Worm (Caenorhabditis elegans) whole organism, midembryonic: ENCODE data around the gene F57G9.3.

Source experiments
- T22C8.4 ChIP-seq: fragments of 200-800 bp; sonication (Bioruptor generic); IDR thresholded peaks from 2 replicates; pipeline ENCODE4 v1.3.6; 2022; ENCODE audit warnings: missing genetic modification characterization, missing compliant biosample characterization
- cog-1 ChIP-seq: sonication (generic microtip); optimal IDR thresholded peaks from 2 replicates; lab custom pipeline; 2016; ENCODE audit warnings: missing genetic modification characterization, missing compliant biosample characterization
- flt-1 ChIP-seq: fragments of 200-800 bp; sonication (Bioruptor generic); IDR thresholded peaks from 2 replicates; pipeline ENCODE4 v1.3.6; 2022; ENCODE audit warnings: missing genetic modification characterization, missing compliant biosample characterization
- klf-2 ChIP-seq: fragments of 200-800 bp; sonication (Bioruptor generic); conservative IDR thresholded peaks from 2 replicates; pipeline ENCODE4 v1.3.6; 2022; ENCODE audit warnings: missing genetic modification reagents, missing genetic modification characterization, missing compliant biosample characterization
- med-1 ChIP-seq: sonication (generic microtip); optimal IDR thresholded peaks from 2 replicates; lab custom pipeline; 2017; ENCODE audit warnings: missing genetic modification characterization, mild to moderate bottlenecking, missing compliant biosample characterization, antibody characterized with exemption, missing genetic modification reagents; ENCODE audit not compliant: insufficient read depth
- ref-1 ChIP-seq: fragments of 200-800 bp; sonication (Bioruptor generic); conservative IDR thresholded peaks from 2 replicates; pipeline ENCODE4 v1.3.6; 2022; ENCODE audit warnings: missing genetic modification reagents, missing genetic modification characterization, missing compliant biosample characterization
- tab-1 ChIP-seq: fragments of 200-800 bp; sonication (Bioruptor generic); IDR thresholded peaks from 2 replicates; pipeline ENCODE4 v1.3.6; 2022; ENCODE audit warnings: missing genetic modification characterization, missing compliant biosample characterization
- ztf-23 ChIP-seq: fragments of 200-800 bp; sonication (Bioruptor generic); IDR thresholded peaks from 2 replicates; pipeline ENCODE4 v1.3.6; 2022; ENCODE audit warnings: missing genetic modification reagents, missing genetic modification characterization, missing compliant biosample characterization

ce11 chrII:12436717-12437116 is 26.7 kb upstream of the F57G9.3 start:
- TF ChIP-seq ztf-23 (GFP tag; lab: Robert Waterston, UW) = no peak
- no peak for TF ChIP-seq klf-2 (GFP tag; lab: Robert Waterston, UW)
- no peak for TF ChIP-seq flt-1 (GFP tag; lab: Robert Waterston, UW)
- no peak for TF ChIP-seq T22C8.4
- no peak for TF ChIP-seq ref-1 (GFP tag; lab: Robert Waterston, UW)
- TF ChIP-seq tab-1 = no peak
- TF ChIP-seq cog-1 (tag; lab: Kevin White, UChicago) = no peak
- no peak for TF ChIP-seq med-1 (GFP tag; lab: Kevin White, UChicago)
